Worm (Caenorhabditis elegans) whole organism, late embryonic: ENCODE measurements around the gene C31H2.14.

ENCODE experiments used
- C08G9.2 ChIP-seq: sonication (generic microtip); optimal IDR thresholded peaks from 2 replicates; lab custom pipeline; 2016; ENCODE audit warnings: mild to moderate bottlenecking, missing genetic modification characterization, moderate library complexity, missing compliant biosample characterization
- F13H6.1 ChIP-seq: sonication (generic microtip); optimal IDR thresholded peaks from 2 replicates; lab custom pipeline; 2016; ENCODE audit warnings: missing genetic modification characterization, missing compliant biosample characterization
- K02D7.2 ChIP-seq: sonication (generic microtip); optimal IDR thresholded peaks from 2 replicates; lab custom pipeline; 2017; ENCODE audit warnings: mild to moderate bottlenecking, missing genetic modification characterization, missing compliant biosample characterization
- K09A11.1 ChIP-seq: sonication (generic microtip); optimal IDR thresholded peaks from 2 replicates; lab custom pipeline; 2017; ENCODE audit warnings: antibody characterized with exemption, mild to moderate bottlenecking, missing genetic modification characterization, missing compliant biosample characterization; ENCODE audit not compliant: insufficient read depth
- ceh-14 ChIP-seq: sonication (generic microtip); optimal IDR thresholded peaks from 2 replicates; lab custom pipeline; 2016; ENCODE audit warnings: missing genotype, missing genetic modification characterization, missing compliant biosample characterization
- ceh-22 ChIP-seq: sonication (generic microtip); optimal IDR thresholded peaks from 2 replicates; lab custom pipeline; 2017; ENCODE audit warnings: missing biosample characterization, missing genetic modification characterization
- ceh-24 ChIP-seq: sonication (generic microtip); optimal IDR thresholded peaks from 2 replicates; lab custom pipeline; 2016; ENCODE audit warnings: mild to moderate bottlenecking, missing genetic modification characterization, missing compliant biosample characterization
- ceh-30 ChIP-seq: fragments of 150-350 bp; optimal IDR thresholded peaks from 2 replicates; lab custom pipeline; 2014; ENCODE audit warnings: missing biosample characterization, missing genetic modification characterization
- ceh-31 ChIP-seq: sonication (generic microtip); optimal IDR thresholded peaks from 2 replicates; lab custom pipeline; 2016; ENCODE audit warnings: missing genetic modification characterization, missing compliant biosample characterization
- ceh-45 ChIP-seq: fragments of 200-800 bp; sonication (Bioruptor generic); IDR thresholded peaks from 2 replicates; pipeline ENCODE4 v1.3.6; 2022; ENCODE audit warnings: missing genetic modification reagents, missing genetic modification characterization, missing compliant biosample characterization
- ceh-6 ChIP-seq: fragments of 200-800 bp; sonication (Bioruptor generic); optimal IDR thresholded peaks from 2 replicates; lab custom pipeline; 2018; ENCODE audit warnings: mild to moderate bottlenecking, missing genetic modification characterization, missing compliant biosample characterization
- dmd-4 ChIP-seq: sonication (generic microtip); optimal IDR thresholded peaks from 2 replicates; lab custom pipeline; 2016; ENCODE audit warnings: borderline replicate concordance, missing genetic modification characterization, missing compliant biosample characterization
- fkh-10 ChIP-seq: fragments of 150-350 bp; optimal IDR thresholded peaks from 2 replicates; lab custom pipeline; 2014; ENCODE audit warnings: missing biosample characterization, missing genetic modification reagents, missing genetic modification characterization
- gmeb-2 ChIP-seq: sonication (generic microtip); optimal IDR thresholded peaks from 2 replicates; lab custom pipeline; 2016; ENCODE audit warnings: missing genetic modification characterization, inconsistent platforms, missing compliant biosample characterization
- hlh-6 ChIP-seq: sonication (generic microtip); optimal IDR thresholded peaks from 2 replicates; lab custom pipeline; 2016; ENCODE audit warnings: missing genotype, missing genetic modification characterization, missing compliant biosample characterization
- hlh-8 ChIP-seq: sonication (generic microtip); optimal IDR thresholded peaks from 2 replicates; lab custom pipeline; 2016; ENCODE audit warnings: missing genotype, missing genetic modification characterization, missing compliant biosample characterization
- lim-6 ChIP-seq: sonication (generic microtip); optimal IDR thresholded peaks from 2 replicates; lab custom pipeline; 2016; ENCODE audit warnings: missing genetic modification characterization, missing compliant biosample characterization
- lin-11 ChIP-seq: fragments of 200-800 bp; sonication (Bioruptor generic); optimal IDR thresholded peaks from 2 replicates; lab custom pipeline; 2018; ENCODE audit warnings: mild to moderate bottlenecking, missing genetic modification characterization, missing compliant biosample characterization
- nfya-1 ChIP-seq: sonication (generic microtip); optimal IDR thresholded peaks from 2 replicates; lab custom pipeline; 2017; ENCODE audit warnings: missing genetic modification characterization, mild to moderate bottlenecking, missing compliant biosample characterization, antibody characterized with exemption, moderate library complexity
- nhr-11 ChIP-seq: fragments of 150-350 bp; optimal IDR thresholded peaks from 2 replicates; lab custom pipeline; 2014; ENCODE audit warnings: missing biosample characterization, missing genetic modification characterization
- npax-4 ChIP-seq: sonication (generic microtip); optimal IDR thresholded peaks from 2 replicates; lab custom pipeline; 2016; ENCODE audit warnings: missing genetic modification characterization, missing compliant biosample characterization
- pat-9 ChIP-seq: fragments of 200-800 bp; sonication (Bioruptor generic); optimal IDR thresholded peaks from 2 replicates; lab custom pipeline; 2018; ENCODE audit warnings: mild to moderate bottlenecking, missing genetic modification characterization, moderate library complexity, missing compliant biosample characterization
- pax-1 ChIP-seq: fragments of 150-350 bp; optimal IDR thresholded peaks from 2 replicates; lab custom pipeline; 2014; ENCODE audit warnings: missing biosample characterization, missing genetic modification characterization
- sox-2 ChIP-seq: fragments of 200-800 bp; sonication (Bioruptor generic); IDR thresholded peaks from 2 replicates; pipeline ENCODE4 v1.3.6; 2022; ENCODE audit warnings: missing genetic modification reagents, missing genetic modification characterization, missing compliant biosample characterization
- sox-4 ChIP-seq: sonication (generic microtip); optimal IDR thresholded peaks from 2 replicates; lab custom pipeline; 2017; ENCODE audit warnings: mild to moderate bottlenecking, missing genetic modification characterization, inconsistent platforms, missing compliant biosample characterization
- syd-9 ChIP-seq: sonication (generic microtip); optimal IDR thresholded peaks from 2 replicates; lab custom pipeline; 2016; ENCODE audit warnings: mild to moderate bottlenecking, missing genetic modification characterization, moderate library complexity, missing compliant biosample characterization
- ttx-3 ChIP-seq: sonication (generic microtip); optimal IDR thresholded peaks from 2 replicates; lab custom pipeline; 2016; ENCODE audit warnings: missing genetic modification reagents, missing genetic modification characterization, missing compliant biosample characterization
- unc-42 ChIP-seq: sonication (generic microtip); optimal IDR thresholded peaks from 2 replicates; lab custom pipeline; 2016; ENCODE audit warnings: missing genotype, missing genetic modification characterization, missing compliant biosample characterization
- unc-86 ChIP-seq: sonication (generic microtip); optimal IDR thresholded peaks from 2 replicates; lab custom pipeline; 2016; ENCODE audit warnings: missing genetic modification characterization, missing compliant biosample characterization
- zip-5 ChIP-seq: sonication (generic microtip); optimal IDR thresholded peaks from 2 replicates; lab custom pipeline; 2016; ENCODE audit warnings: missing genetic modification characterization, missing compliant biosample characterization

The C31H2.14 gene

ce11 chrX:5147918-5148317 lies at the start of gene C31H2.14:
Gene C31H2.14, plus strand, starts transcription at chrX:5148218.
- TF ChIP-seq fkh-10 (GFP tag; lab: Kevin White, UChicago) (no peak), K02D7.2 (tag; lab: Kevin White, UChicago) (no peak), sox-2 (GFP tag; lab: Robert Waterston, UW) (no peak), ceh-22 (tag; lab: Kevin White, UChicago) (no peak), ceh-45 (no peak), ceh-24 (no peak), npax-4 (no peak), pax-1 (tag; lab: Kevin White, UChicago) (no peak), nhr-11 (tag; lab: Kevin White, UChicago) (no peak), dmd-4 (tag; lab: Kevin White, UChicago) (no peak), ceh-14 (tag; lab: Kevin White, UChicago) (no peak), ceh-30 (tag; lab: Kevin White, UChicago) (no peak), lim-6 (tag; lab: Kevin White, UChicago) (no peak)

DNA sequence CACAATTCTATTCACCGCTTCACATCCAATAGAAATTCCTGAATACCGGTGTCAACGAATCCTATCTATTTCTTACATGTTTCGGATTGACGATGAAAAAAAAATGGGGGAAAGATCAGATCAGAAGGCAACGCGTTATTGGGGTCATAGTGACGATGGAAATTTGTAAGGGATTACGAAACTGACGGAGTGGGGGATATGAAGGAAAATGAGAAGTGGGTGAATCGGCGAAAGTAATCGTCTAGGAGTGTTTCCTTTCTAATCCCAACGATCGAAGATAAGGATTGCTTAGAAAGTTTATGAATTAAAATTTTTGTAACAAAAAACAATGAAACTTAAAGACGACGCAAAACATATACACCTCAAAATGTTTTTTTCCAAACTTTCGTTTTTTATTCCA lies 49.1 kb upstream of the C31H2.14 start:
- no peak for TF ChIP-seq C08G9.2

DNA sequence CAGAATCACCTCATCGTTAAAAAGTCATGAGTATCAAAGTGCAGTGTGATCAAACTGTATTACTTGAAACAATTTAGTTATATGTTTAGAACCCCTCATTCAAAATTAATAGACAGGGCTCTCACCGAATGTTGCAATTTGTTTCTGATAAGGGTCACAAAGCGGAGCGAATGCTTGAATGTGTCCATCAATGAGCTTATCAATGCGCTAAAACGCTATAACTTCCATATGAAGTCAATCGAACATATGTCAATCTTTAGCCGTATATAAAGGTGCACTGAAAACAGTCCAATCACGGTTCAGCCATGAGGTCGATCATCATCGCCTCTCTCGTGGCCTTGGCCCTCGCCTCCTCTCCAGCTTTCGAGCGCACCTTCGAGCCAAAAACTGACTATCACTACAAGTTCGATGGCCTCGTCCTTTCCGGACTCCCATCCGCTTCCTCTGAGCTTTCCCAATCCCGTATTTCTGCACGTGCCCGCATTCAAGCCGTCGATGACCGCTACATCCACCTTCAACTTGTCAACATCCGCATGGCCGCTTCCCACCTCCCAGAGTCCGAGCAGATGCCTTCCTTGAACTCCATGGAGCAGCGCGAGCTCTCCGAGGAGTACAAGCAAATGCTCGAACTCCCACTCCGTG lies 47.2 kb upstream of the C31H2.14 start, which contains the start of gene vit-2:
Gene vit-2 (plus strand): TSS at position 305 of the 642 bp plus-strand sequence.
- TF ChIP-seq lin-11 (tag; lab: Kevin White, UChicago) (no peak), pat-9 (tag; lab: Kevin White, UChicago) (no peak), sox-4 (no peak)
- TF ChIP-seq, all 69 proteins: peak for 0

DNA sequence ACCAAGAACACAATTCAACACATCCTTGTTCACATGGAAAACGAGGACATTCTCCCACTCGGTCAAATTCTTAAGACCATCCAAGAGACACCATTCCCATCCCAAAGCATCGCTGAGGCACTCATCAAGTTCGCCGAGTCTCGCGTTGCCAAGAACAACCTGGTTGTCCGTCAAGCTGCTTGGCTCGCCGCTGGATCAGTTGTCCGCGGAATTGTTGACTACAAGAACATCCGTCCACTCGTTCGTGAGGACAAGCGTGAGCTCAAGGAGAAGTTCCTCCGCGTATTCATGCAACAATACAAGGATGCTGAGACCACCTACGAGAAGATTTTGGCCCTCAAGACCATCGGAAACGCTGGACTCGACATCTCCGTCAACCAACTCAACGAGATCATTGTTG lies 45.7 kb upstream of the C31H2.14 start:
- TF ChIP-seq F13H6.1: no peak
- TF ChIP-seq hlh-6 (tag; lab: Kevin White, UChicago): no peak
- no peak for TF ChIP-seq zip-5 (tag; lab: Kevin White, UChicago)
- TF ChIP-seq unc-86 (tag; lab: Kevin White, UChicago): no peak
- TF ChIP-seq unc-42 (tag; lab: Kevin White, UChicago): no peak
- TF ChIP-seq ttx-3: no peak
- TF ChIP-seq, all 69 proteins: peak for 0

DNA sequence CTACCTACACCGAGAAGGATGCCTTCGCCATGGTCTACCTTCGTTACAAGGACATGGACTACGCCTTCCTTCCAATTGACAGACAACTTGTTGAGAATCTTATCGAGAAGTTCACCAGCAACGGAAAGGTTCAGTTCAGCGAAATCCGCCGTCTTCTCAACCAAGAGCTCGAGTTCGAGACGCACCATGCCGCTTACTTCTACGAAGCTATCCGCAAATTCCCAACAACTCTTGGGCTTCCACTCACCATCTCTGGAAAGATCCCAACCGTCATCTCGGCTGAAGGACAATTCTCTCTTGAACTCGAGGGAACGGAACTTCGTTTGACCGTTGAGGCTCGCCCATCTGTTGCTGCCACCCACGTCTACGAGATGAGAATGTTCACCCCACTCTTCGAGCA lies 44.6 kb upstream of the C31H2.14 start:
- no peak for TF ChIP-seq gmeb-2 (tag; lab: Kevin White, UChicago)
- no peak for TF ChIP-seq dmd-4 (tag; lab: Kevin White, UChicago)
- no peak for TF ChIP-seq ceh-31 (tag; lab: Kevin White, UChicago)
- no peak for TF ChIP-seq fkh-10 (GFP tag; lab: Kevin White, UChicago)
- TF ChIP-seq nfya-1 (tag; lab: Kevin White, UChicago): no peak
- no peak for TF ChIP-seq syd-9 (tag; lab: Kevin White, UChicago)
- no peak for TF ChIP-seq hlh-8 (tag; lab: Kevin White, UChicago)
- no peak for TF ChIP-seq F13H6.1
- no peak for TF ChIP-seq lim-6 (tag; lab: Kevin White, UChicago)
- no peak for TF ChIP-seq ceh-30 (tag; lab: Kevin White, UChicago)
- TF ChIP-seq zip-5 (tag; lab: Kevin White, UChicago): no peak
- no peak for TF ChIP-seq ceh-24

- TF ChIP-seq ceh-6 (GFP tag; lab: Kevin White, UChicago) (no peak), lim-6 (tag; lab: Kevin White, UChicago) (no peak), K09A11.1 (tag; lab: Kevin White, UChicago) (no peak), hlh-8 (tag; lab: Kevin White, UChicago) (no peak), dmd-4 (tag; lab: Kevin White, UChicago) (no peak), sox-4 (no peak), ceh-31 (tag; lab: Kevin White, UChicago) (no peak), ceh-45 (no peak), unc-42 (tag; lab: Kevin White, UChicago) (no peak)
- TF ChIP-seq, all 69 proteins: peak for 0
Observed at ce11 chrX:5105703-5106102, 42.3 kb upstream of the C31H2.14 start.
